Worm (Caenorhabditis elegans): ENCODE results near the gene W06D11.1.

W06D11.1 gene

ce11 chrX:12294263-12294662 lies at the start of gene W06D11.1:
W06D11.1 (plus strand) TSS chrX:12294563.
- TF ChIP-seq klf-2 (GFP tag; conservative IDR thresholded peaks at IDR 0.05) (no peak), tab-1 (GFP tag; IDR thresholded peaks at IDR 0.05) (no peak), flt-1 (GFP tag; IDR thresholded peaks at IDR 0.05) (no peak), ztf-29 (GFP tag; IDR thresholded peaks at IDR 0.05) (no peak), med-1 (GFP tag; optimal IDR thresholded peaks at IDR 0.05; ENCODE audit: insufficient read depth) (no peak), T22C8.4 (GFP tag; IDR thresholded peaks at IDR 0.05) (no peak), cog-1 (tag; optimal IDR thresholded peaks at IDR 0.05) (no peak), ztf-23 (GFP tag; IDR thresholded peaks at IDR 0.05) (no peak), ref-1 (GFP tag; conservative IDR thresholded peaks at IDR 0.05) (no peak)

DNA sequence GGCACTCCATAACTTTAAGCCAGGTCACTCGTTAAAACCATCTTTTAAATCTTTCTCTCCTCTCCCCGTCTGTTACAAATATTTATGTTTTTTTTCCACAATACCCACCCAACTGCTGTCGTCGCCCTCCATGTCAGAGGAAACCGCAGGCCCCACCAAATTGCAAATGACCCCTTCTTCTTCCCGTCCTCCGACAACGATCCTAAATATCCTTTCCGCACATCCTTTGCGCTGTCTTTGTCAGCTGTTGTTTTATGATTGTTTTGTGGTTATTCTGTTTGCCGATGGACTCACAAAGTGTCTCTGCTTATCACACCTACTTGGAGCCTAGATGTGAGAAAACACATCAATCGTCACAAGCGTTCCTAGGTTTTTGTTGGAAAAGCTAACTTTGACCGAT lies 46.2 kb upstream of the W06D11.1 start:
- TF ChIP-seq flt-1 (GFP tag; IDR thresholded peaks at IDR 0.05) (no peak), T22C8.4 (GFP tag; IDR thresholded peaks at IDR 0.05) (no peak), ztf-29 (GFP tag; IDR thresholded peaks at IDR 0.05) (no peak), klf-2 (GFP tag; conservative IDR thresholded peaks at IDR 0.05) (no peak), ztf-23 (GFP tag; IDR thresholded peaks at IDR 0.05) (no peak), med-1 (GFP tag; optimal IDR thresholded peaks at IDR 0.05; ENCODE audit: insufficient read depth) (no peak), ref-1 (GFP tag; conservative IDR thresholded peaks at IDR 0.05) (no peak), cog-1 (tag; optimal IDR thresholded peaks at IDR 0.05) (no peak), tab-1 (GFP tag; IDR thresholded peaks at IDR 0.05) (no peak)

DNA sequence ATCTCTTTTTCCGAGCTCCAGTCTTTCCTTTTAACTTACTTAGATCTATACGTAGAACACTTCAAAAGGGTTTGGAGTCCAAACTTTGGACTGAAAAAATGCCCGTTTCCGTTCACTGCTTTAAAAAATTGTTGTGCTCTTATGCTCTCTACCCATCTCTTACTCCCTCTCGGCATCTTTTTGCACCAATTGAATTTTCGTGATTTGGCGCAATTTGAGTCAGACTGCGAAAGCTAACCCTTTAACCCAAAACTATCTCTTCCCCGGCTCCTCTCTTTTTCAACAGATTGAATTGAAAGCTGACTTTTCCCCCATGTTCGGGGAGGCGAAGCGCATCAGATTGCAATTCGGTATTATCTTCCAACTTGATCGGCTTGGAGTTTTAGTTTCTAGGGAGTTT lies 42.2 kb upstream of the W06D11.1 start:
- TF ChIP-seq ztf-29 (GFP tag; IDR thresholded peaks at IDR 0.05) (no peak), ref-1 (GFP tag; conservative IDR thresholded peaks at IDR 0.05) (no peak), flt-1 (GFP tag; IDR thresholded peaks at IDR 0.05) (no peak), T22C8.4 (GFP tag; IDR thresholded peaks at IDR 0.05) (no peak)

ce11 chrX:12256594-12257048 lies 37.7 kb upstream of the W06D11.1 start, which contains the start of gene E01G6.2:
E01G6.2 (plus strand) TSS chrX:12256644.
- TF ChIP-seq ztf-23 (GFP tag; IDR thresholded peaks at IDR 0.05) (no peak), klf-2 (GFP tag; conservative IDR thresholded peaks at IDR 0.05) (no peak), med-1 (GFP tag; optimal IDR thresholded peaks at IDR 0.05; ENCODE audit: insufficient read depth) (no peak), ztf-29 (GFP tag; IDR thresholded peaks at IDR 0.05) (no peak), cog-1 (tag; optimal IDR thresholded peaks at IDR 0.05) (no peak), T22C8.4 (GFP tag; IDR thresholded peaks at IDR 0.05) (no peak), tab-1 (GFP tag; IDR thresholded peaks at IDR 0.05) (no peak), ref-1 (GFP tag; conservative IDR thresholded peaks at IDR 0.05) (no peak), flt-1 (GFP tag; IDR thresholded peaks at IDR 0.05) (no peak)

ce11 chrX:12260381-12260931 lies 33.9 kb upstream of the W06D11.1 start, which contains the start of gene E01G6.1:
E01G6.1 (plus strand) TSS chrX:12260881.
- TF ChIP-seq ref-1 (GFP tag; conservative IDR thresholded peaks at IDR 0.05) (no peak), ztf-29 (GFP tag; IDR thresholded peaks at IDR 0.05) (peak; percentile 8; the same call in 1 of the 2 replicates)

DNA sequence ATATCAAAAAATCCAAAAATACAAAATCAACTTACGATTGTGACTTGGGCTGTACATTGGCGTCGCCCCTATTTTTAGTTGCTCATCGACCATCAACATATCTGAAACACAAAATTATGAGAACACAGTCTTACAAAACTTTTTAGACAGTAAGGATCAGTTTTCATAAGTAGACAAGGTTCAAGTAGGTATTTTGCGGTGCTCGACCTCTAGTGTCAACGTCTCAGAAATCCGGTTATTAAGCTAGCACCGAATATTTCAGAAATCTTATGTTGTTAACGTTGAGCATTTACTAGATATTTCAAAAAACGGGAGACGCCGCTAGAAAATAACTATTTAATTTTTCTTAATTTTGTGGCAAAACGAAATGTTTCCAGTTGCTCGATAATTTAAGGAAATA lies 23.5 kb upstream of the W06D11.1 start, which contains the start of gene otpl-8:
Gene otpl-8 (minus strand): TSS at position 101 of the 400 bp plus-strand sequence.
- TF ChIP-seq klf-2 (GFP tag; conservative IDR thresholded peaks at IDR 0.05): no peak
- no peak for TF ChIP-seq ztf-29 (GFP tag; IDR thresholded peaks at IDR 0.05)
- TF ChIP-seq T22C8.4 (GFP tag; IDR thresholded peaks at IDR 0.05): no peak
- no peak for TF ChIP-seq med-1 (GFP tag; optimal IDR thresholded peaks at IDR 0.05; ENCODE audit: insufficient read depth)

DNA sequence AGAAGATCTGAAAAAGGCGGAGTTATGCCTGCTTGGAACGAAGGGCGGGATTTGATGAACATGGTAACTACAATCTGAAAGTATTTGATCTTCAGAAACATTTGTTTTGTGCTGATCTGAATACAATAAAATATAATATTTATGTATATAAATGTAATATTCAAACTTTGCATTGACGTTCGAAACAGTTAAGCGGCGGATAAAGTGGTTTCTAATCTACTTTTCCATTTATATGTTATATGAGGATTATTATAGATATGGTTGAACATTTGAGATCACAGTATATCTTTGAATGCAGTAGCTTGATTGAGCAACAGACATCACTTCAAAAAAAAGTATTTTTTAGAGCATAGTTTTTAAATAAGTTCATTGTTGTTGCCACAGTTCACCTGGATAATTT lies 20.5 kb upstream of the W06D11.1 start, which contains the start of gene H19J13.2:
Gene H19J13.2 (minus strand): TSS at position 101 of the 400 bp plus-strand sequence.
- TF ChIP-seq ref-1 (GFP tag; conservative IDR thresholded peaks at IDR 0.05) (no peak), ztf-23 (GFP tag; IDR thresholded peaks at IDR 0.05) (no peak), klf-2 (GFP tag; conservative IDR thresholded peaks at IDR 0.05) (no peak), flt-1 (GFP tag; IDR thresholded peaks at IDR 0.05) (no peak), ztf-29 (GFP tag; IDR thresholded peaks at IDR 0.05) (no peak), cog-1 (tag; optimal IDR thresholded peaks at IDR 0.05) (no peak), med-1 (GFP tag; optimal IDR thresholded peaks at IDR 0.05; ENCODE audit: insufficient read depth) (no peak), tab-1 (GFP tag; IDR thresholded peaks at IDR 0.05) (no peak), T22C8.4 (GFP tag; IDR thresholded peaks at IDR 0.05) (no peak)

DNA sequence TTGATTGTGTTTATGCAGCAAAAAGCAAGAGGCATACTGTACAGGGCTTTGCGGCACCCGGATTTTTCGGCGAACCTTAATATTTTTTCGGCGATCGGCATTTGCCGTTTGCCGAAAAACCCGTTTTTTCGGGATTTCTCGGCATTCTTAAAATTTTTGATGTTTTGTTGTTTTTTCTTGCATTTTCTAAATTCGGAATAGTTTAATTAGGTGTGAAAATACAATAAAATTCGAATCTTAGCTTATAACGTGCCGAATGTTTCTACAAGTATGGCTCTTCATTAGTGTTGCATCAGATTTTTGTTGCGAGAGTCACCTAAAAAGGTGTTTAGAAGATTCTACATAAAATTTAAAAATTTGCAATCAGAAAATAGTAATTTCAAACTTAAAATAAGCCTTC lies 18.8 kb upstream of the W06D11.1 start, which contains the start of gene C04B4.6:
Gene C04B4.6 (minus strand): TSS at position 101 of the 400 bp plus-strand sequence.
- TF ChIP-seq tab-1 (GFP tag; IDR thresholded peaks at IDR 0.05) (no peak), ref-1 (GFP tag; conservative IDR thresholded peaks at IDR 0.05) (no peak), T22C8.4 (GFP tag; IDR thresholded peaks at IDR 0.05) (no peak), med-1 (GFP tag; optimal IDR thresholded peaks at IDR 0.05; ENCODE audit: insufficient read depth) (no peak), ztf-23 (GFP tag; IDR thresholded peaks at IDR 0.05) (no peak), ztf-29 (GFP tag; IDR thresholded peaks at IDR 0.05) (no peak), flt-1 (GFP tag; IDR thresholded peaks at IDR 0.05) (no peak), klf-2 (GFP tag; conservative IDR thresholded peaks at IDR 0.05) (no peak), cog-1 (tag; optimal IDR thresholded peaks at IDR 0.05) (no peak)

ce11 chrX:12280477-12280876 lies 13.9 kb upstream of the W06D11.1 start, which contains the start of gene C04B4.1:
C04B4.1 (plus strand) TSS chrX:12280777.
- TF ChIP-seq cog-1 (tag; optimal IDR thresholded peaks at IDR 0.05) (no peak), flt-1 (GFP tag; IDR thresholded peaks at IDR 0.05) (no peak), ztf-23 (GFP tag; IDR thresholded peaks at IDR 0.05) (no peak), T22C8.4 (GFP tag; IDR thresholded peaks at IDR 0.05) (no peak), ref-1 (GFP tag; conservative IDR thresholded peaks at IDR 0.05) (no peak), tab-1 (GFP tag; IDR thresholded peaks at IDR 0.05) (no peak), med-1 (GFP tag; optimal IDR thresholded peaks at IDR 0.05; ENCODE audit: insufficient read depth) (no peak), klf-2 (GFP tag; conservative IDR thresholded peaks at IDR 0.05) (no peak)

DNA sequence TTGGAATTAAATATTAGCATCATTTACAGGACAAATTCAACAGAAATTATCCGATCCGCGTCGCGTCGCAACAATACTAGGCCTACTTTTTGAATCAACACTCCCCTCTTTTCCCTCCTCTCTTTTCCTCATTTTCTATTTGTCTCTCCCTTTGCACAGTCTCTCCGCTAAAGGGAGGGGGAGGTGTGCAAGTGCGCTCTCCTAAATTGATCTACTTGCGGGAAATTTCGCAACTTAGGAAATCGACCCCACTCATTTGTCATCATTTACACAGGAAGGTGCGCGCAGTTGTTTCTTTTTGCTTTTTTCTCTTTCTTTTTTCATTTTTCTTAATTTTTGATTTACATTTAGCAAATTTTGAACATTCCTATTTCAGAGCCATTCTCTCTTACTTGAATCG lies 11.5 kb upstream of the W06D11.1 start, which contains the start of gene C04B4.2:
Gene C04B4.2 (plus strand): TSS at position 371 of the 400 bp plus-strand sequence.
- TF ChIP-seq ref-1 (GFP tag; conservative IDR thresholded peaks at IDR 0.05) (no peak), T22C8.4 (GFP tag; IDR thresholded peaks at IDR 0.05) (no peak), ztf-23 (GFP tag; IDR thresholded peaks at IDR 0.05) (no peak), klf-2 (GFP tag; conservative IDR thresholded peaks at IDR 0.05) (0 out of 2 replicates have a peak, but pooled peaks have one; percentile 29)
